Worm (Caenorhabditis elegans): ENCODE measurements around the gene str-69.

DNA sequence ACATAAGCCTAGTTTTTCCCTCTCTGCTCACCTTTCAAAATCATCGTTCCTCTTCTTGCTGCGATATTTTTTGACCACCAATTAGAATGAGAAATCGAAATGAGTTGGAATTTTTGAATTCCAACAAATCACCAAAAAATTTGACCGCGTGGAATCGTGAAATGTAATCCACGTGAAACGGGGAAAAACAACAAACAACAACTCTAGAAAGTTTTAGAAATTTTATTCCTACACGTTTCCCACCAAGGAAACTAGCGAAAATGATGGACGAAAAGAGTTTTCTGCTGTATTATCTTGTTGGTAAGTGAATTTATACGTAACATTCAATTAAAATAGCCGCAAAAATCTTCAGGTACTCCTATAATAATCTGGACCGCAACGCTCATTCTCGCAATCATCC is 32.8 kb upstream of the str-69 start, which contains the start of the genes irld-3 and F02C9.1:
- TF ChIP-seq aly-2 (tag; optimal IDR thresholded peaks at IDR 0.05): no peak
- TF ChIP-seq ama-1 (optimal IDR thresholded peaks at IDR 0.05): no peak
- peak in 1 of 2 experiments; percentile 39 for TF ChIP-seq unc-62 (GFP tag; optimal IDR thresholded peaks at IDR 0.05 in 1 of 2)
- no peak for TF ChIP-seq unc-62 (tag; optimal IDR thresholded peaks at IDR 0.05)
- no peak for TF ChIP-seq ces-1 (GFP tag; optimal IDR thresholded peaks at IDR 0.05)
- no peak for TF ChIP-seq hlh-30 (tag; optimal IDR thresholded peaks at IDR 0.05; ENCODE audit: insufficient read depth)
- TF ChIP-seq ctbp-1 (GFP tag; IDR thresholded peaks at IDR 0.05): no peak
- TF ChIP-seq zag-1 (tag; optimal IDR thresholded peaks at IDR 0.05): no peak
- TF ChIP-seq lsy-2 (tag; optimal IDR thresholded peaks at IDR 0.05): no peak
- TF ChIP-seq pha-4 (GFP tag; IDR thresholded peaks at IDR 0.05): no peak
- no peak for TF ChIP-seq pha-4 (tag; optimal IDR thresholded peaks at IDR 0.05)
